Worm (Caenorhabditis elegans): ENCODE results near the gene srlf-33.

Gene srlf-33

DNA sequence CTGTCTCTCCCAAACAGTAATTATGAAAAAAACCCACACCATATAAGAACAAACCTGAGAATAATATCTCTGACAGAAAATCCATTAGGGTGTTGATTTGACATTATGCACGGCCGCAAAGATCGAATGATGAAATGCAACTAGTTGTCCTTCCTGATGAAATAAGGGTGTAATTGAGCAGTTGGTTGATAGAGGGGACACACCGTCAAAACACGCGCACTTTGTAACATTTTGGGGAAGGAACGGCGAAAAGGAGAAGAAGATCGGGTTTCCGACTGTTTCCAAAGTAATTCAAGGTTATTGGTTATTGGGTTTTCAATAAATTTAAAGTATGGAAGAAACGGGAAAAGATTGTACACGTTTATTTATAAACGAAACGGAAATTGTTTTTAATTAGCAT, 3.2 kb downstream of the srlf-33 start, which contains the start of gene ZK822.1:
Gene ZK822.1 (minus strand): TSS at position 121 of the 400 bp plus-strand sequence.
- no peak for TF ChIP-seq ceh-19 (GFP tag; optimal IDR thresholded peaks at IDR 0.05)
- TF ChIP-seq hlh-15 (tag; optimal IDR thresholded peaks at IDR 0.05): no peak
- TF ChIP-seq sox-4 (tag; optimal IDR thresholded peaks at IDR 0.05): no peak
- TF ChIP-seq C08G9.2 (tag; optimal IDR thresholded peaks at IDR 0.05): no peak
- TF ChIP-seq ref-2 (tag; optimal IDR thresholded peaks at IDR 0.05): no peak
- no peak for TF ChIP-seq F13H6.1 (tag; optimal IDR thresholded peaks at IDR 0.05)
- TF ChIP-seq ceh-2 (tag; optimal IDR thresholded peaks at IDR 0.05): no peak
- no peak for TF ChIP-seq hlh-8 (tag; optimal IDR thresholded peaks at IDR 0.05)
- TF ChIP-seq syd-9 (tag; optimal IDR thresholded peaks at IDR 0.05): no peak
- TF ChIP-seq fkh-10 (GFP tag; optimal IDR thresholded peaks at IDR 0.05): no peak
- no peak for TF ChIP-seq mec-3 (tag; optimal IDR thresholded peaks at IDR 0.05; ENCODE audit: borderline replicate concordance)
- TF ChIP-seq K02D7.2 (tag; optimal IDR thresholded peaks at IDR 0.05): no peak
- no peak for TF ChIP-seq ceh-30 (tag; optimal IDR thresholded peaks at IDR 0.05)
- TF ChIP-seq hlh-13 (GFP tag; optimal IDR thresholded peaks at IDR 0.05): no peak
- no peak for TF ChIP-seq pqm-1 (tag; optimal IDR thresholded peaks at IDR 0.05)
- TF ChIP-seq pat-9 (tag; optimal IDR thresholded peaks at IDR 0.05): no peak
- TF ChIP-seq ets-4 (tag; optimal IDR thresholded peaks at IDR 0.05): no peak
- no peak for TF ChIP-seq pha-4 (tag; optimal IDR thresholded peaks at IDR 0.05)
- TF ChIP-seq unc-3 (GFP tag; conservative IDR thresholded peaks at IDR 0.05): no peak
- TF ChIP-seq unc-3 (tag; optimal IDR thresholded peaks at IDR 0.05): no peak
- TF ChIP-seq pax-1 (tag; optimal IDR thresholded peaks at IDR 0.05): no peak

DNA sequence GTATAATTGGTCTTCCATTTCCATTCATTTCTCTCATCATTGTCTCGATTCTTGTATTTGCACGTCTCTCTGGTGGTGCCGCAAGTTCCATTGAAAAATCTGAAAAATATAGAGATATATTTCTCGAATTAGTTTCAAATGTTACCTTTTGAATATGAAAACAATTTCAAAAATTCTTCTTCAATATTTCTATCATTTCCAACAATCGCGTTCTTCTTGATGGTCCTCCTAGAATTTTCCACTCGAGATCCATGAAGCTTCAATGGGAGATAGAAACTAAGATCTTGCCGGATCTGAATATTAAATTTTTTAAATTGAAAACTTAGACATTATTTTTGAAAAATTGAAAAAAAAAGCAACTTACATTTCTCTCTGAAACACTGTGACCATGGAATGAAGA, 6.2 kb downstream of the srlf-33 start:
- TF ChIP-seq ceh-30 (tag; optimal IDR thresholded peaks at IDR 0.05): no peak

DNA sequence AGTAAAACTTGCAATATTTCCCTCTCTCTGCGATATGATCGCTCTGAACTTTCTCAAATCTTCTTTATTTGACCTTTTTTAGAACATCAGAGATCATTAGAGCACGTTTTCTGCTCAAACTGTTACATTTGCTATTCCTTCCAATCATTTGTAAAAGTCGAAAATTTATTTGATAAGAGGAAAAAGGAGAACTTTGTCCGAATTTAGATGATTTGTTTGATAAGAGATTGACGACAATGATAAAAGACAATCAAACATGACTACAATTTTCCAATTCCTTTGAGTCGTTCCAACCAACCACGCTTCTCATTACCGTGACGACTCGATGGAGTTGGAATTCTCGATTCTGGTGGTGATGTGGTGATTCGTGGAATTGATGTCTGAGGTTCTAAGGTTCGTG, 7.4 kb downstream of the srlf-33 start:
- peak; percentile 20 for TF ChIP-seq elt-2 (tag; optimal IDR thresholded peaks at IDR 0.05)
- no peak for TF ChIP-seq odd-2 (tag; optimal IDR thresholded peaks at IDR 0.05)

DNA sequence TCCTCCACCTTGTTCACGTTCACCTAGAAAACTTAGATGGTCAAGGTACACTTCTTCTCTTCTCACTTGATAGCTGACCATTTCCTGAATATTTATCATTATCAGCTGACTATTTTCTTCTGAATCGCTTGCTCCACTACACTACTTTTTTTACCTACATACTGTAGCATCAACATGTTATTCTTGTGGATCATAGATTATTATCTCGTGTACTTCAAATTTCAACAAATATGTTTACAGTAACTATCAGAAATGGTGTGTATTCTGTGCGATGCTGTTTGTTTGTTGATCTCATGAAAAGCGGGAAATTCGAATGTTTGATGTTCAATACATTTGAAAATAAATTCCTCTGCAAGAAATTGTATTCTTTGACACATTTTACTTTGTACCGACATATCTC, 8.3 kb downstream of the srlf-33 start, which contains the start of gene ZK822.10:
Gene ZK822.10 (plus strand): TSS at position 231 of the 400 bp plus-strand sequence.
- no peak for TF ChIP-seq T23F11.4 (GFP tag; optimal IDR thresholded peaks at IDR 0.05)
- TF ChIP-seq elt-4 (tag; optimal IDR thresholded peaks at IDR 0.05): no peak
- TF ChIP-seq lin-11 (tag; optimal IDR thresholded peaks at IDR 0.05): no peak
- TF ChIP-seq ceh-6 (GFP tag; optimal IDR thresholded peaks at IDR 0.05): no peak
- TF ChIP-seq hlh-8 (tag; optimal IDR thresholded peaks at IDR 0.05): no peak
- TF ChIP-seq dve-1 (tag; optimal IDR thresholded peaks at IDR 0.05): no peak
- no peak for TF ChIP-seq pha-2 (tag; optimal IDR thresholded peaks at IDR 0.05)
- TF ChIP-seq F13H6.1 (tag; optimal IDR thresholded peaks at IDR 0.05): no peak
- TF ChIP-seq ceh-22 (tag; optimal IDR thresholded peaks at IDR 0.05): no peak
- no peak for TF ChIP-seq ahr-1 (tag; optimal IDR thresholded peaks at IDR 0.05)
- no peak for TF ChIP-seq dmd-4 (tag; optimal IDR thresholded peaks at IDR 0.05; ENCODE audit: borderline replicate concordance)
- no peak for TF ChIP-seq ceh-45 (GFP tag; IDR thresholded peaks at IDR 0.05)
- TF ChIP-seq pax-1 (tag; optimal IDR thresholded peaks at IDR 0.05): no peak
- no peak for TF ChIP-seq nhr-232 (tag; optimal IDR thresholded peaks at IDR 0.05)
- no peak for TF ChIP-seq fax-1 (tag; optimal IDR thresholded peaks at IDR 0.05)
- no peak for TF ChIP-seq syd-9 (tag; optimal IDR thresholded peaks at IDR 0.05)

ce11 chrIV:11915768-11916453, 9.3 kb downstream of the srlf-33 start, which contains the start of gene ZK822.9:
Gene ZK822.9, plus strand, starts transcription at chrIV:11915947.
- TF ChIP-seq nhr-11 (tag; optimal IDR thresholded peaks at IDR 0.05): no peak
- peak; percentile 35 for TF ChIP-seq hlh-30 (tag; optimal IDR thresholded peaks at IDR 0.05; ENCODE audit: insufficient read depth)
